Worm (Caenorhabditis elegans) whole organism, L4 larva: Measurements from ENCODE around the gene F38A1.8.

Source experiments
- ZK546.5 ChIP-seq, 2 experiments: sonication (generic microtip); optimal IDR thresholded peaks; 2 replicates each; lab custom pipeline; 2017; ENCODE audit warnings: missing biosample characterization in 2 of 2, missing genetic modification characterization in 2 of 2
- ceh-28 ChIP-seq: fragments of 150-350 bp; optimal IDR thresholded peaks from 2 replicates; lab custom pipeline; 2014; ENCODE audit warnings: missing biosample characterization, missing genetic modification reagents, missing genetic modification characterization
- duxl-1 ChIP-seq: sonication (generic microtip); optimal IDR thresholded peaks from 2 replicates; lab custom pipeline; 2016; ENCODE audit warnings: mild to moderate bottlenecking, missing genetic modification characterization, moderate library complexity, missing compliant biosample characterization; ENCODE audit not compliant: poor library complexity
- fos-1 ChIP-seq: fragments of 150-350 bp; optimal IDR thresholded peaks from 2 replicates; lab custom pipeline; 2014; ENCODE audit warnings: missing biosample characterization, missing genetic modification characterization
- hlh-30 ChIP-seq: sonication (generic microtip); optimal IDR thresholded peaks from 2 replicates; lab custom pipeline; 2017; ENCODE audit warnings: antibody characterized with exemption, mild to moderate bottlenecking, missing genetic modification characterization, missing compliant biosample characterization; ENCODE audit not compliant: insufficient read depth
- lin-15B ChIP-seq: fragments of 150-350 bp; sonication (generic microtip); optimal IDR thresholded peaks from 3 replicates; lab custom pipeline; 2014; ENCODE audit warnings: missing biosample characterization, missing genetic modification characterization
- nhr-11 ChIP-seq: fragments of 150-350 bp; optimal IDR thresholded peaks from 2 replicates; lab custom pipeline; 2014; ENCODE audit warnings: missing biosample characterization, missing genetic modification characterization
- pha-4 ChIP-seq, 2 experiments: fragments of 150-350 bp in 1 of 2; fragments of 200-800 bp in 1 of 2; sonication (Bioruptor generic) in 1 of 2; IDR thresholded peaks in 1 of 2; optimal IDR thresholded peaks in 1 of 2; 2 replicates each; pipeline versions ENCODE4 v1.3.6 to Lab custom; 2014 to 2022; ENCODE audit warnings: missing genetic modification characterization in 2 of 2, missing genetic modification reagents in 2 of 2, missing biosample characterization in 1 of 2, missing compliant biosample characterization in 1 of 2
- tra-1 ChIP-seq: fragments of 200-800 bp; sonication (Bioruptor generic); IDR thresholded peaks from 2 replicates; pipeline ENCODE4 v1.3.6; 2022; ENCODE audit warnings: missing genetic modification reagents, missing genetic modification characterization, missing compliant biosample characterization
- unc-62 ChIP-seq, 3 experiments: fragments of 150-350 bp in 1 of 3; sonication (generic microtip); optimal IDR thresholded peaks in 2 of 3; peaks in 1 of 3; 1 replicate in 1 of 3; 2 replicates in 2 of 3; lab custom pipeline; 2014 to 2017; ENCODE audit warnings: missing biosample characterization in 3 of 3, missing genetic modification characterization in 3 of 3, missing genetic modification reagents in 3 of 3, missing genotype in 1 of 3
- zag-1 ChIP-seq: fragments of 150-350 bp; optimal IDR thresholded peaks from 2 replicates; lab custom pipeline; 2014; ENCODE audit warnings: missing biosample characterization, missing genetic modification characterization
- zfp-3 ChIP-seq: fragments of 200-800 bp; sonication (Bioruptor generic); conservative IDR thresholded peaks from 2 replicates; pipeline ENCODE4 v1.3.6; 2022; ENCODE audit warnings: missing genetic modification reagents, missing genetic modification characterization, missing compliant biosample characterization
- zip-2 ChIP-seq: fragments of 150-350 bp; optimal IDR thresholded peaks from 2 replicates; lab custom pipeline; 2014; ENCODE audit warnings: missing biosample characterization, missing genetic modification characterization
- ztf-11 ChIP-seq: fragments of 150-350 bp; optimal IDR thresholded peaks from 2 replicates; lab custom pipeline; 2014; ENCODE audit warnings: missing biosample characterization, missing genetic modification characterization

- TF ChIP-seq hlh-30 (no peak), ceh-28 (tag; lab: Kevin White, UChicago) (no peak), fos-1 (tag; lab: Kevin White, UChicago) (no peak), unc-62 (GFP tag; optimal IDR thresholded peaks at IDR 0.05 in 1 of 2; lab: Kevin White, UChicago) (no peak), unc-62 (tag; optimal IDR thresholded peaks at IDR 0.05; lab: Kevin White, UChicago) (no peak), tra-1 (GFP tag; lab: Robert Waterston, UW) (no peak), pha-4 (GFP tag; IDR thresholded peaks at IDR 0.05; lab: Robert Waterston, UW) (no peak), pha-4 (tag; optimal IDR thresholded peaks at IDR 0.05; lab: Kevin White, UChicago) (no peak), ztf-11 (tag; lab: Kevin White, UChicago) (no peak), lin-15B (tag; lab: Kevin White, UChicago) (no peak), zfp-3 (GFP tag; lab: Robert Waterston, UW) (no peak), ZK546.5 (tag; optimal IDR thresholded peaks at IDR 0.05; lab: Kevin White, UChicago) (no peak), nhr-11 (tag; lab: Kevin White, UChicago) (no peak), duxl-1 (tag; lab: Kevin White, UChicago) (no peak), zag-1 (no peak), zip-2 (tag; lab: Kevin White, UChicago) (no peak)
Observed at ce11 chrIV:1199501-1199900, 40.2 kb downstream of the F38A1.8 start.
